Fruit fly (Drosophila melanogaster) whole organism, embryonic: ENCODE data around the gene THG.

ENCODE experiments used
- B-H2 ChIP-seq: fragments of 200-800 bp; sonication (Bioruptor generic); optimal IDR thresholded peaks from 2 replicates; lab custom pipeline; 2018; ENCODE audit warnings: missing biosample characterization, mild to moderate bottlenecking, missing genetic modification characterization
- CG11247 ChIP-seq: fragments of 200-800 bp; sonication (Bioruptor generic); IDR thresholded peaks from 2 replicates; pipeline ENCODE4 v1.3.6; 2022; ENCODE audit warnings: missing biosample characterization, missing genetic modification characterization
- CG12104 ChIP-seq: fragments of 200-800 bp; sonication (Bioruptor generic); optimal IDR thresholded peaks from 3 replicates; lab custom pipeline; 2016; ENCODE audit warnings: missing biosample characterization, missing genetic modification characterization
- CG12236 ChIP-seq: fragments of 200-800 bp; sonication (Bioruptor generic); optimal IDR thresholded peaks from 2 replicates; lab custom pipeline; 2016; ENCODE audit warnings: missing biosample characterization, missing genetic modification characterization
- CG12942 ChIP-seq: fragments of 200-800 bp; sonication (Bioruptor generic); optimal IDR thresholded peaks from 3 replicates; lab custom pipeline; 2016; ENCODE audit warnings: missing biosample characterization, missing genetic modification characterization
- CG14667 ChIP-seq: fragments of 200-800 bp; sonication (Bioruptor generic); IDR thresholded peaks from 2 replicates; pipeline ENCODE4 v1.3.6; 2022; ENCODE audit warnings: missing biosample characterization, missing genetic modification characterization
- CG15073 ChIP-seq: fragments of 200-800 bp; sonication (Bioruptor generic); optimal IDR thresholded peaks from 2 replicates; lab custom pipeline; 2016; ENCODE audit warnings: missing biosample characterization, missing genetic modification characterization
- CG1603 ChIP-seq: fragments of 200-800 bp; sonication (Bioruptor generic); optimal IDR thresholded peaks from 2 replicates; lab custom pipeline; 2019; ENCODE audit warnings: missing biosample characterization, mild to moderate bottlenecking, missing genetic modification characterization, moderate library complexity
- CG30020 ChIP-seq: fragments of 200-800 bp; optimal IDR thresholded peaks from 2 replicates; lab custom pipeline; 2019; ENCODE audit warnings: missing biosample characterization, mild to moderate bottlenecking, missing genetic modification characterization, moderate library complexity
- CG31441 ChIP-seq: fragments of 200-800 bp; sonication (Bioruptor generic); IDR thresholded peaks from 2 replicates; pipeline ENCODE4 v1.3.6; 2022; ENCODE audit warnings: missing biosample characterization, missing genetic modification characterization
- CG32772 ChIP-seq: fragments of 200-800 bp; sonication (Bioruptor generic); IDR thresholded peaks from 2 replicates; pipeline ENCODE4 v1.3.6; 2022; ENCODE audit warnings: missing biosample characterization, missing genetic modification characterization
- CG6272 ChIP-seq: fragments of 200-800 bp; sonication (Bioruptor generic); IDR thresholded peaks from 2 replicates; pipeline ENCODE4 v1.3.6; 2022; ENCODE audit warnings: missing biosample characterization, missing genetic modification characterization
- CG6689 ChIP-seq: fragments of 200-800 bp; sonication (Bioruptor generic); IDR thresholded peaks from 2 replicates; pipeline ENCODE4 v1.3.6; 2022; ENCODE audit warnings: missing biosample characterization, missing genetic modification characterization
- CG6791 ChIP-seq: fragments of 200-800 bp; sonication (Bioruptor generic); IDR thresholded peaks from 3 replicates; pipeline ENCODE4 v1.3.6; 2022; ENCODE audit warnings: missing biosample characterization, missing genetic modification characterization; ENCODE audit not compliant: partially characterized antibody
- CG8388 ChIP-seq: fragments of 200-800 bp; sonication (Bioruptor generic); optimal IDR thresholded peaks from 2 replicates; lab custom pipeline; 2019; ENCODE audit warnings: missing biosample characterization, mild to moderate bottlenecking, missing genetic modification characterization, moderate library complexity
- CG9932 ChIP-seq: fragments of 200-800 bp; sonication (Bioruptor generic); IDR thresholded peaks from 2 replicates; pipeline ENCODE4 v1.3.6; 2022; ENCODE audit warnings: missing biosample characterization, missing genetic modification characterization
- Dip3 ChIP-seq: fragments of 200-800 bp; sonication (Bioruptor generic); optimal IDR thresholded peaks from 3 replicates; lab custom pipeline; 2016; ENCODE audit warnings: missing biosample characterization, missing genetic modification characterization
- Eip74EF ChIP-seq, 2 experiments: fragments of 200-800 bp in 1 of 2; fragments of >200 bp in 1 of 2; sonication (Bioruptor generic) in 1 of 2; optimal IDR thresholded peaks; 2 replicates each; lab custom pipeline; 2017 to 2019; ENCODE audit warnings: missing biosample characterization in 2 of 2, missing genetic modification characterization in 2 of 2, mild to moderate bottlenecking in 1 of 2, moderate library complexity in 1 of 2
- Elba2 ChIP-seq: fragments of 200-800 bp; sonication (Bioruptor generic); optimal IDR thresholded peaks from 3 replicates; lab custom pipeline; 2016; ENCODE audit warnings: missing biosample characterization, missing genetic modification characterization
- Ets97D ChIP-seq: fragments of 200-800 bp; sonication (Bioruptor generic); optimal IDR thresholded peaks from 3 replicates; lab custom pipeline; 2016; ENCODE audit warnings: missing biosample characterization, missing genetic modification characterization
- Fer1 ChIP-seq: fragments of 200-800 bp; sonication (Bioruptor generic); optimal IDR thresholded peaks from 2 replicates; lab custom pipeline; 2017; ENCODE audit warnings: missing biosample characterization, mild to moderate bottlenecking, missing genetic modification characterization
- HLHmδ ChIP-seq: fragments of 200-800 bp; sonication (Bioruptor generic); optimal IDR thresholded peaks from 2 replicates; lab custom pipeline; 2018; ENCODE audit warnings: missing biosample characterization, mild to moderate bottlenecking, missing genetic modification characterization, moderate library complexity
- HmgZ ChIP-seq: fragments of 200-800 bp; sonication (Bioruptor generic); optimal IDR thresholded peaks from 2 replicates; lab custom pipeline; 2018; ENCODE audit warnings: missing biosample characterization, mild to moderate bottlenecking, missing genetic modification characterization
- Max ChIP-seq: fragments of 200-800 bp; sonication (Bioruptor generic); optimal IDR thresholded peaks from 2 replicates; lab custom pipeline; 2016; ENCODE audit warnings: missing biosample characterization, mild to moderate bottlenecking, missing genetic modification characterization
- NC2β ChIP-seq: fragments of 200-800 bp; sonication (Bioruptor generic); optimal IDR thresholded peaks from 2 replicates; lab custom pipeline; 2016; ENCODE audit warnings: missing biosample characterization, missing genetic modification characterization
- NFAT ChIP-seq: fragments of 200-800 bp; sonication (Bioruptor generic); IDR thresholded peaks from 2 replicates; pipeline ENCODE4 v1.3.6; 2022; ENCODE audit warnings: missing biosample characterization, missing genetic modification characterization
- Oli ChIP-seq: fragments of 200-800 bp; sonication (Bioruptor generic); optimal IDR thresholded peaks from 2 replicates; lab custom pipeline; 2018; ENCODE audit warnings: missing biosample characterization, mild to moderate bottlenecking, missing genetic modification characterization, moderate library complexity
- Ravus ChIP-seq: fragments of 200-800 bp; sonication (Bioruptor generic); IDR thresholded peaks from 2 replicates; pipeline ENCODE4 v1.3.6; 2022; ENCODE audit warnings: missing biosample characterization, missing genetic modification characterization
- Side ChIP-seq: fragments of 200-800 bp; sonication (Bioruptor generic); optimal IDR thresholded peaks from 2 replicates; lab custom pipeline; 2016; ENCODE audit warnings: missing biosample characterization, missing genetic modification characterization
- Sox100B ChIP-seq: fragments of 200-800 bp; sonication (Bioruptor generic); optimal IDR thresholded peaks from 3 replicates; lab custom pipeline; 2018; ENCODE audit warnings: missing biosample characterization, mild to moderate bottlenecking, missing genetic modification characterization
- Sry-δ ChIP-seq: fragments of 200-800 bp; sonication (Bioruptor generic); optimal IDR thresholded peaks from 2 replicates; lab custom pipeline; 2016; ENCODE audit warnings: missing biosample characterization, missing genetic modification characterization
- az2 ChIP-seq: fragments of 200-800 bp; sonication (Bioruptor generic); optimal IDR thresholded peaks from 3 replicates; lab custom pipeline; 2016; ENCODE audit warnings: missing biosample characterization, missing genetic modification characterization
- dati ChIP-seq: fragments of 200-800 bp; sonication (Bioruptor generic); IDR thresholded peaks from 2 replicates; pipeline ENCODE4 v1.3.6; 2022; ENCODE audit warnings: missing biosample characterization, missing genetic modification characterization
- ewg ChIP-seq: fragments of 200-800 bp; sonication (Bioruptor generic); optimal IDR thresholded peaks from 3 replicates; lab custom pipeline; 2017; ENCODE audit warnings: mild to moderate bottlenecking, missing biosample characterization, missing genetic modification reagents, missing genetic modification characterization
- ftz-f1 ChIP-seq: fragments of 200-800 bp; sonication (Bioruptor generic); optimal IDR thresholded peaks from 2 replicates; lab custom pipeline; 2016; ENCODE audit warnings: missing biosample characterization, missing genetic modification characterization
- hkb ChIP-seq, 2 experiments: fragments of 200-800 bp in 1 of 2; fragments of >200 bp in 1 of 2; sonication (Bioruptor generic) in 1 of 2; IDR thresholded peaks in 1 of 2; optimal IDR thresholded peaks in 1 of 2; 2 replicates each; pipeline versions ENCODE4 v1.3.6 to Lab custom; 2017 to 2022; ENCODE audit warnings: missing biosample characterization in 1 of 2, missing genetic modification characterization in 1 of 2
- insv ChIP-seq, 2 experiments: fragments of 200-800 bp; sonication (Bioruptor generic); optimal IDR thresholded peaks; 3 replicates each; lab custom pipeline; 2016 to 2018; ENCODE audit warnings: missing biosample characterization in 2 of 2, missing genetic modification characterization in 2 of 2
- lmd ChIP-seq: fragments of 200-800 bp; sonication (Bioruptor generic); IDR thresholded peaks from 2 replicates; pipeline ENCODE4 v1.3.6; 2022; ENCODE audit warnings: missing biosample characterization, missing genetic modification characterization
- mld ChIP-seq: fragments of 200-800 bp; sonication (Bioruptor generic); IDR thresholded peaks from 3 replicates; pipeline ENCODE4 v1.3.6; 2022; ENCODE audit warnings: missing biosample characterization, missing genetic modification characterization; ENCODE audit not compliant: partially characterized antibody
- prd ChIP-seq, 3 experiments: fragments of >200 bp in 2 of 3; fragments of 200-800 bp in 1 of 3; sonication (Bioruptor generic) in 1 of 3; optimal IDR thresholded peaks in 2 of 3; IDR thresholded peaks in 1 of 3; 2 replicates in 2 of 3; 3 replicates in 1 of 3; pipeline versions ENCODE4 v1.3.6 to Lab custom; 2017 to 2022; ENCODE audit warnings: missing biosample characterization in 1 of 3, missing genetic modification characterization in 1 of 3
- pros ChIP-seq: fragments of 200-800 bp; sonication (Bioruptor generic); optimal IDR thresholded peaks from 3 replicates; lab custom pipeline; 2019; ENCODE audit warnings: missing biosample characterization, mild to moderate bottlenecking, missing genetic modification characterization, moderate library complexity
- psq ChIP-seq: fragments of 200-800 bp; sonication (Bioruptor generic); optimal IDR thresholded peaks from 2 replicates; lab custom pipeline; 2017; ENCODE audit warnings: missing biosample characterization, missing genetic modification characterization
- sens ChIP-seq: fragments of 200-800 bp; sonication (Bioruptor generic); peaks from one replicate; lab custom pipeline; 2016; ENCODE audit warnings: missing biosample characterization, missing genetic modification characterization
- shn ChIP-seq: fragments of 200-800 bp; sonication (Bioruptor generic); optimal IDR thresholded peaks from 3 replicates; lab custom pipeline; 2016; ENCODE audit warnings: missing biosample characterization, missing genetic modification characterization
- slbo ChIP-seq: fragments of 200-800 bp; sonication (Bioruptor generic); IDR thresholded peaks from 2 replicates; pipeline ENCODE4 v1.3.6; 2022; ENCODE audit warnings: missing biosample characterization, missing genetic modification characterization
- sob ChIP-seq: fragments of 200-800 bp; sonication (Bioruptor generic); IDR thresholded peaks from 2 replicates; pipeline ENCODE4 v1.3.6; 2022; ENCODE audit warnings: missing biosample characterization, missing genetic modification characterization
- tgo ChIP-seq: fragments of 200-800 bp; sonication (Bioruptor generic); IDR thresholded peaks from 3 replicates; pipeline ENCODE4 v1.3.6; 2022; ENCODE audit warnings: missing biosample characterization, missing genetic modification characterization

The THG gene

DNA sequence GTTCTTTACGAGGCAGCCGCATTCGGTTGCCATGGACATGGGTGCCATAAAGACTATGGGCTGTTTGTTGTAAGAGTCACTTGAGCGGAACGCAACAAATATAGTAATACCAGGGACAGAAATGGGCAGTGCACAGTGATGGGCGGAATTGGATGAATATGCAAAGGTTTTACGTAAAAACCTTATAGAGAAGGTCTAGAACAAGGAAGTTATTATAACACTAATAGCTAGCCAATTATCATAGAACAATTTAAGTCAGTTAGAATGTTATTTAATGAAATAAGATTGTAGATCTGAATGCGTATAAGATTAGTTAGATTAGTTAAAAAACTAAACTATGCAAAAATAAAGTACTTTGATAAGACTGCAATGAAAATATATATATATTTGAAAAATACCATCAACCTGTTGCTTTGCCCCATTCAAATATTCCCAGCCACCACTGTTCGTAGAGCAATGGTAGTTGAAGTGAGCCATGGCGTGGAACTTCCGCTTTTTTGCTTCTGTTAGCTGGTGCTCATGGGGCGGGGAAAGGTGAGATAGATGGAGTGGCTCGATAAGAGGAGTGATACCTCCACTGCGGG, 43.4 kb upstream of the THG start (continued):
- no peak for TF ChIP-seq CG12236 (GFP tag; lab: Kevin White, UChicago)
- TF ChIP-seq Eip74EF (GFP tag; optimal IDR thresholded peaks at IDR 0.05; lab: Kevin White, UChicago) = no peak
- TF ChIP-seq Side (GFP tag; lab: Kevin White, UChicago) = no peak
- no peak for TF ChIP-seq Ravus (GFP tag; lab: Robert Waterston, UW)
- no peak for TF ChIP-seq CG30020 (tag; lab: Kevin White, UChicago)
- TF ChIP-seq prd (optimal IDR thresholded peaks at IDR 0.05; lab: Kevin White, UChicago) = no peak
- 0 out of 3 replicates have a peak, but pooled peaks have one; percentile 18 for TF ChIP-seq prd (GFP tag; IDR thresholded peaks at IDR 0.05; lab: Robert Waterston, UW)
- TF ChIP-seq Max (GFP tag; lab: Kevin White, UChicago) = no peak
- peak; percentile 36; the same call in 1 of the 2 replicates for TF ChIP-seq CG6689 (GFP tag; lab: Robert Waterston, UW)
- no peak for TF ChIP-seq ewg
- TF ChIP-seq CG14667 (GFP tag; lab: Robert Waterston, UW) = no peak
- TF ChIP-seq Sox100B = peak; percentile 32
- no peak for TF ChIP-seq CG31441 (GFP tag; lab: Robert Waterston, UW)
- peak; percentile 91 for TF ChIP-seq CG15073 (GFP tag; lab: Kevin White, UChicago)
- 0 out of 3 replicates have a peak, but pooled peaks have one; percentile 35 for TF ChIP-seq tgo (GFP tag; lab: Robert Waterston, UW)
- peak; percentile 76 for TF ChIP-seq sens (GFP tag; lab: Kevin White, UChicago)
- no peak for TF ChIP-seq Dip3 (GFP tag; lab: Kevin White, UChicago)
- no peak for TF ChIP-seq CG8388 (GFP tag; lab: Kevin White, UChicago)
- TF ChIP-seq Oli (tag; lab: Kevin White, UChicago) = peak; percentile 11
- no peak for TF ChIP-seq Sry-δ (GFP tag; lab: Kevin White, UChicago)

DNA sequence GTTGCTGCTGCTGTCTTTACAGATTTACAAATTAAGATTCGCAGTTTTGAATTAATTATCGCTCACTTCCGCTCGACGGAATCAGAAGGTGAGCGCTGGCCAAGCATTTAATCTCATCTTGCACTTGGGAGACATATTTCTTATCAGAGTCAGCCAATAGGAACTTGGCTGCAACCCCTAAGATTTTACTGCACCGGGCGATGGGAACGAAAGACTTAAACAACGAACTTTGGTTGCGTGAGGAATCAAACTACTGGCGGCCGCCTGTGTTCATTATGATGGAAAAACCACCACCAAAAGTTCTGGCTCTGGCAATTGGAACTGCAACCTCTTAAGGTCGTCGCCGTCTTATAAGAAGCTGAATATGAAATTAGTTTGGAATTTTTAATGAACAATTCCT, 34.2 kb upstream of the THG start:
- peak; percentile 99 for TF ChIP-seq Elba2 (GFP tag; lab: Kevin White, UChicago)
- peak; percentile 49; the same call in 1 of the 2 replicates for TF ChIP-seq CG11247 (GFP tag; lab: Robert Waterston, UW)
- TF ChIP-seq insv (GFP tag; optimal IDR thresholded peaks at IDR 0.05; lab: Kevin White, UChicago) = peak in 1 of 2 experiments; percentile 89
- no peak for TF ChIP-seq slbo
- no peak for TF ChIP-seq hkb (optimal IDR thresholded peaks at IDR 0.05; lab: Kevin White, UChicago)
- no peak for TF ChIP-seq hkb (GFP tag; IDR thresholded peaks at IDR 0.05; lab: Robert Waterston, UW)
- peak; percentile 39 for TF ChIP-seq sens (GFP tag; lab: Kevin White, UChicago)
- TF ChIP-seq pros (GFP tag; lab: Kevin White, UChicago) = peak; percentile 82
- TF ChIP-seq, all 482 proteins: peak for 5

DNA sequence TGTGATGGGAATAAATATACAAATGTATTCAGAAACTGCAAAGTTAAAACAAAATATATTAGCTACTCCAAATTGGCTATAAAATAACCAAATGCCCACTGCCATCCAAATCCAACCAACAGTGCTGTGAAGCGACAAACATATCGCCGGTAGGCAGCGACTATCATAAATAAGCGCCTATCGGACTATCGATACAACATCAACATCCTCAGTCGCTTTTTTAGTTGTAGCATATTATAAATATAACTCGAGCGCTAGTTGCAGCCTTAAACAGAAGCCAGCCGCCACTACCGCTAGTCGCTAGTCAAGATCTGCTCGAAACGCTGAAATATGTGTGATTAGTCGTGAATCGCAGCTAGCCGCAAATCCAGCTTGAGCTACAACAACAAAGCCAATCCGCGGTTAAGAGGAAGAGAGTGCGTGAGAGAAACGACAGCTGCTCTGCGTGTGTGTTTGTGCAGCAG, 29.8 kb upstream of the THG start:
- TF ChIP-seq dati (GFP tag; lab: Robert Waterston, UW) = no peak
- no peak for TF ChIP-seq CG12104
- TF ChIP-seq CG6791 (GFP tag; lab: Robert Waterston, UW) = peak; percentile 93
- TF ChIP-seq sob = no peak
- TF ChIP-seq NFAT (GFP tag; lab: Robert Waterston, UW) = peak; percentile 72
- peak; percentile 84 for TF ChIP-seq CG9932 (GFP tag; lab: Robert Waterston, UW)
- no peak for TF ChIP-seq CG1603
- no peak for TF ChIP-seq CG32772
- TF ChIP-seq shn (GFP tag; lab: Kevin White, UChicago) = peak; percentile 39
- TF ChIP-seq lmd (GFP tag; lab: Robert Waterston, UW) = peak; percentile 22; the same call in 1 of the 2 replicates
- no peak for TF ChIP-seq Fer1 (GFP tag; lab: Kevin White, UChicago)
- no peak for TF ChIP-seq psq (GFP tag; lab: Kevin White, UChicago)
- no peak for TF ChIP-seq CG12942 (GFP tag; lab: Kevin White, UChicago)
- peak; percentile 84 for TF ChIP-seq Ets97D (GFP tag; lab: Kevin White, UChicago)
- TF ChIP-seq NC2β (GFP tag; lab: Kevin White, UChicago) = peak; percentile 13
- no peak for TF ChIP-seq az2 (GFP tag; lab: Kevin White, UChicago)
- no peak for TF ChIP-seq ftz-f1
- TF ChIP-seq B-H2 (GFP tag; lab: Kevin White, UChicago) = peak; percentile 79
- peak; percentile 85 for TF ChIP-seq mld
- no peak for TF ChIP-seq HLHmδ (GFP tag; lab: Kevin White, UChicago)
- TF ChIP-seq HmgZ = peak; percentile 65
- peak; percentile 55; the same call in 1 of the 2 replicates for TF ChIP-seq CG6272 (GFP tag; lab: Robert Waterston, UW)
